Worm (Caenorhabditis elegans) whole organism, L4/young adult: ENCODE results near the gene F59B10.3.

ENCODE experiments used
- W03F9.2 ChIP-seq: fragments of 150-350 bp; optimal IDR thresholded peaks from 2 replicates; lab custom pipeline; 2014; ENCODE audit warnings: missing biosample characterization, missing genetic modification characterization
- dao-5 ChIP-seq: sonication (generic microtip); optimal IDR thresholded peaks from 2 replicates; lab custom pipeline; 2016; ENCODE audit warnings: missing genotype, missing genetic modification characterization, moderate library complexity, missing compliant biosample characterization
- him-1 ChIP-seq: sonication (generic microtip); optimal IDR thresholded peaks from 2 replicates; lab custom pipeline; 2016; ENCODE audit warnings: missing genotype, missing genetic modification reagents, missing genetic modification characterization, missing compliant biosample characterization

DNA sequence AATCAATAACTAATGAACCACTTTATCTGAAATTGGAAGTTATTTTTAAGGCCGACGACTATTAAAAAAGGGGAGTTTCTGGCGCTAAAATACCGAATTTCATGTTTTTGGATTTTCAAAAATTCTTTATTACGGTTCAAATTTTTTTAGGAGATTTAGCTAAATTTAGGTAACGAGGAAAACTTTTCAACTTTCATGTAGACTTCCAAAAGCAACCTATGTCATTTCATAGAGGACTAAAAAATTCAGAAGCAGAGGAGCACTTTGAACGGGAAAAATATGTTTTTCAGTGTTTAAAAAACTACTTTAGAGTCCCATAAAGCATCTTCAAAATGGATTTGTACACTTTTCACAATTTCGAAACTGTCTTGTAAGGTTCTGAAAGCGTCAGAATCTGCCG lies 3.0 kb downstream of the F59B10.3 start:
- TF ChIP-seq him-1, result no peak
- TF ChIP-seq dao-5, result no peak
- no peak for TF ChIP-seq W03F9.2 (tag; lab: Kevin White, UChicago)
